Worm (Caenorhabditis elegans): ENCODE results near the gene nhr-207.

DNA sequence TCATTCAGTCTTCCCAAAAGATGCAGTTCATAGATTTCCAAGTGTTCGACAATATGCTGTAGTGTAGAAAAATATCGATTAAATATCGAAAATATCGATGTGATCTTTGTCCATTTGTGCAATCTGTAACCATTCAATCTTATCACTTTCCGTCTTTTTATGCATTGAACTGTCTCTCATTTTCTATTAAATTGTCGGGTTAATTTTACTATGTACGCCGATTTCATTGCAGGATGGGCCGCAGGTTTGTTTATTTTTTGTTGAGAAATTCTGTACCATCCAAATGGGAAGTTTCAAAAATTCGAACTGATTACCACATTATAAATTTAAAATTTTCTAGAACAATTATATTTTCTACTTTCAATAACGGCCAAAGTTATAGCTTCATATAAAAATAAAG, 11.7 kb upstream of the nhr-207 start, which contains the start of gene R07B7.8:
- no peak for TF ChIP-seq elt-2 (tag; optimal IDR thresholded peaks at IDR 0.05)
- TF ChIP-seq madf-2 (tag; optimal IDR thresholded peaks at IDR 0.05): no peak
- TF ChIP-seq pag-3 (tag; optimal IDR thresholded peaks at IDR 0.05; ENCODE audit: borderline replicate concordance): no peak
- no peak for TF ChIP-seq unc-3 (GFP tag; conservative IDR thresholded peaks at IDR 0.05)
- TF ChIP-seq unc-3 (tag; optimal IDR thresholded peaks at IDR 0.05): no peak
- no peak for TF ChIP-seq tbx-7 (tag; optimal IDR thresholded peaks at IDR 0.05)
- TF ChIP-seq pha-4 (tag; optimal IDR thresholded peaks at IDR 0.05): no peak
- TF ChIP-seq hlh-30 (tag; optimal IDR thresholded peaks at IDR 0.05; ENCODE audit: insufficient read depth): no peak
- TF ChIP-seq ceh-2 (tag; optimal IDR thresholded peaks at IDR 0.05): no peak
- no peak for TF ChIP-seq dmd-4 (tag; optimal IDR thresholded peaks at IDR 0.05; ENCODE audit: borderline replicate concordance)
- TF ChIP-seq ceh-34 (tag; optimal IDR thresholded peaks at IDR 0.05): no peak
- no peak for TF ChIP-seq hlh-13 (GFP tag; optimal IDR thresholded peaks at IDR 0.05)

All from whole organism, late embryonic.